Fruit fly (Drosophila melanogaster): Measurements from ENCODE around the gene mRpL9.

mRpL9 gene

DNA sequence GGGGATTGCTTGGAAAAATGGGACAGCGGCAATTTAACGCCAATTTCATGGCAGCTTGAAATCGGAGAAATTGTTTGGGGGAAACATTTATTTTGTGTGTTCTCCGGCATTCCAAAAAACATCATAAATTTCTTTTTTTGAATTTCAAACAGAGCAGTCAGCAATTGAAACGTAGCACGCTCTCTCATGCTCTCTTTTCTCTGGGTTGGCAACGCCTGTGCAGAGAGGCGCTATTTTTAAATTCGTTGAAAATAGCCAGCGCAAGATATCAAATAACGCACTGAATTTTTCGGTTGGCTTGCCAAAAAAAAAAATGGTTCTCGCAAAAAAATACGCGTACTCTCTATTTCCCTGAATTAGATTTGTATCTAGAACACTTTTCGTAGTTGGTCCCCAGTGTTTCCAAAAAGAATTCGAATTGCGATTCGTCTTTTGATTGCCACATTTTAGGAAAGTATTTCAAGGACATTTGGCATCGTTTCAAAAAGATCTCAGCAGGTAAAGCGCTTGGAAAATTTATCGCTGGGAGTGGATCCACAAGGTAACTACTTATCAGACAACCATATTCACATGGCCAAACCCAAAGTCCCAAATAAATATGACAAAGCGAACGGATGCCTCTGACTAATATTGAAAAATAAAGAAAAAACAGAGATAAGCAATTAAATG lies 44.4 kb upstream of the mRpL9 start (continued):
- TF ChIP-seq gcm2 (GFP tag; optimal IDR thresholded peaks at IDR 0.05): no peak
- no peak for TF ChIP-seq CG6791 (GFP tag; IDR thresholded peaks at IDR 0.05; ENCODE audit: partially characterized antibody)
- TF ChIP-seq aop (GFP tag; IDR thresholded peaks at IDR 0.05): no peak
- TF ChIP-seq CG3838 (GFP tag; optimal IDR thresholded peaks at IDR 0.05): no peak
- no peak for TF ChIP-seq E2f2 (GFP tag; IDR thresholded peaks at IDR 0.05)
- TF ChIP-seq Sin3A (optimal IDR thresholded peaks at IDR 0.05): no peak
- TF ChIP-seq tap (tag; optimal IDR thresholded peaks at IDR 0.05): no peak
- TF ChIP-seq slou (GFP tag; optimal IDR thresholded peaks at IDR 0.05): no peak
- no peak for TF ChIP-seq Bgb (GFP tag; IDR thresholded peaks at IDR 0.05; ENCODE audit: partially characterized antibody)
- no peak for TF ChIP-seq ro (GFP tag; IDR thresholded peaks at IDR 0.05)
- TF ChIP-seq Lhr (GFP tag; optimal IDR thresholded peaks at IDR 0.05): peak; percentile 41
- TF ChIP-seq pum (GFP tag; optimal IDR thresholded peaks at IDR 0.05): no peak
- TF ChIP-seq so (GFP tag; IDR thresholded peaks at IDR 0.05): no peak
- no peak for TF ChIP-seq Gsc (GFP tag; IDR thresholded peaks at IDR 0.05)
- no peak for TF ChIP-seq mam (GFP tag; optimal IDR thresholded peaks at IDR 0.05)
- no peak for TF ChIP-seq CG8089 (GFP tag; optimal IDR thresholded peaks at IDR 0.05)
- TF ChIP-seq CG2129 (GFP tag; IDR thresholded peaks at IDR 0.05; ENCODE audit: partially characterized antibody): no peak
- peak; percentile 64 for TF ChIP-seq pzg (GFP tag; optimal IDR thresholded peaks at IDR 0.05)
- no peak for TF ChIP-seq CG18476 (GFP tag; optimal IDR thresholded peaks at IDR 0.05)
- TF ChIP-seq CG7556 (GFP tag; optimal IDR thresholded peaks at IDR 0.05): no peak
- TF ChIP-seq CG30020 (tag; optimal IDR thresholded peaks at IDR 0.05): peak; percentile 29
- TF ChIP-seq Mes4 (GFP tag; optimal IDR thresholded peaks at IDR 0.05): no peak
- TF ChIP-seq fd3F (GFP tag; optimal IDR thresholded peaks at IDR 0.05): no peak
- TF ChIP-seq NC2α (GFP tag; optimal IDR thresholded peaks at IDR 0.05): no peak
- no peak for TF ChIP-seq Scr (GFP tag; IDR thresholded peaks at IDR 0.05; ENCODE audit: partially characterized antibody)
- TF ChIP-seq tin (GFP tag; optimal IDR thresholded peaks at IDR 0.05): no peak
- TF ChIP-seq fd64A (GFP tag; optimal IDR thresholded peaks at IDR 0.05): no peak
- no peak for TF ChIP-seq sug (tag; optimal IDR thresholded peaks at IDR 0.05)
- no peak for TF ChIP-seq knrl (GFP tag; IDR thresholded peaks at IDR 0.05; ENCODE audit: partially characterized antibody)
- TF ChIP-seq CG6683 (GFP tag; optimal IDR thresholded peaks at IDR 0.05): no peak
- peak; percentile 26 for TF ChIP-seq lab (GFP tag; optimal IDR thresholded peaks at IDR 0.05)
- no peak for TF ChIP-seq Drgx (GFP tag; IDR thresholded peaks at IDR 0.05)
- no peak for TF ChIP-seq sr (GFP tag; IDR thresholded peaks at IDR 0.05)
- no peak for TF ChIP-seq CG12104 (GFP tag; optimal IDR thresholded peaks at IDR 0.05)
- no peak for TF ChIP-seq CG15601 (tag; optimal IDR thresholded peaks at IDR 0.05)
- TF ChIP-seq corto (GFP tag; optimal IDR thresholded peaks at IDR 0.05): no peak
- TF ChIP-seq lbe (GFP tag; optimal IDR thresholded peaks at IDR 0.05): no peak
- TF ChIP-seq pho (GFP tag; optimal IDR thresholded peaks at IDR 0.05): no peak
- no peak for TF ChIP-seq CG13287 (GFP tag; IDR thresholded peaks at IDR 0.05; ENCODE audit: partially characterized antibody)
- no peak for TF ChIP-seq mirr (GFP tag; optimal IDR thresholded peaks at IDR 0.05)
- TF ChIP-seq Hand (GFP tag; optimal IDR thresholded peaks at IDR 0.05): peak; percentile 25
- TF ChIP-seq CG14667 (GFP tag; IDR thresholded peaks at IDR 0.05): no peak
- TF ChIP-seq gfzf (GFP tag; optimal IDR thresholded peaks at IDR 0.05): peak; percentile 53
- TF ChIP-seq CG1529 (GFP tag; optimal IDR thresholded peaks at IDR 0.05): no peak
- peak; percentile 32 for TF ChIP-seq phol (tag; optimal IDR thresholded peaks at IDR 0.05)
- TF ChIP-seq CG32532 (GFP tag; IDR thresholded peaks at IDR 0.05): no peak
- no peak for TF ChIP-seq CG13123 (GFP tag; optimal IDR thresholded peaks at IDR 0.05)
- no peak for TF ChIP-seq Ptx1 (GFP tag; IDR thresholded peaks at IDR 0.05)
- no peak for TF ChIP-seq D19A (tag; optimal IDR thresholded peaks at IDR 0.05)
- no peak for TF ChIP-seq D19B (GFP tag; optimal IDR thresholded peaks at IDR 0.05)
- TF ChIP-seq CG9876 (GFP tag; optimal IDR thresholded peaks at IDR 0.05): no peak
